Fruit fly (Drosophila melanogaster): ENCODE results near the gene CG5399.

Gene CG5399

dm6 chr3R:15670559-15670958 lies 24.5 kb upstream of the CG5399 start (continued):
- no peak for TF ChIP-seq fd85E (GFP tag; optimal IDR thresholded peaks at IDR 0.05)
- TF ChIP-seq CG9139 (GFP tag; optimal IDR thresholded peaks at IDR 0.05), result no peak
- no peak for TF ChIP-seq CG4318 (GFP tag; optimal IDR thresholded peaks at IDR 0.05)
- no peak for TF ChIP-seq acj6 (GFP tag; optimal IDR thresholded peaks at IDR 0.05)
- no peak for TF ChIP-seq CG8119 (GFP tag; IDR thresholded peaks at IDR 0.05)
- peak; percentile 81 for TF ChIP-seq fkh (GFP tag; optimal IDR thresholded peaks at IDR 0.05)
- no peak for TF ChIP-seq CG10631 (GFP tag; optimal IDR thresholded peaks at IDR 0.05)
- no peak for TF ChIP-seq cyc (GFP tag; optimal IDR thresholded peaks at IDR 0.05)
- no peak for TF ChIP-seq CG8319 (GFP tag; optimal IDR thresholded peaks at IDR 0.05)
- TF ChIP-seq Met (GFP tag; optimal IDR thresholded peaks at IDR 0.05), result peak; percentile 37
- peak; percentile 3 for TF ChIP-seq achi (GFP tag; optimal IDR thresholded peaks at IDR 0.05)
- TF ChIP-seq dsx (GFP tag; optimal IDR thresholded peaks at IDR 0.05; ENCODE audit: poor library complexity, severe bottlenecking), result no peak
- no peak for TF ChIP-seq lz (GFP tag; optimal IDR thresholded peaks at IDR 0.05)
- peak; percentile 0 for TF ChIP-seq CG3919 (GFP tag; optimal IDR thresholded peaks at IDR 0.05)
- TF ChIP-seq salr (GFP tag; optimal IDR thresholded peaks at IDR 0.05), result no peak
- no peak for TF ChIP-seq pdm3 (GFP tag; optimal IDR thresholded peaks at IDR 0.05)
- TF ChIP-seq CG11902 (GFP tag; optimal IDR thresholded peaks at IDR 0.05), result no peak
- peak; percentile 17 for TF ChIP-seq Smox (GFP tag; optimal IDR thresholded peaks at IDR 0.05)
- TF ChIP-seq CG34406 (GFP tag; optimal IDR thresholded peaks at IDR 0.05), result peak; percentile 12
- no peak for TF ChIP-seq CG31627 (GFP tag; optimal IDR thresholded peaks at IDR 0.05)
- TF ChIP-seq spab (GFP tag; optimal IDR thresholded peaks at IDR 0.05), result no peak
- no peak for TF ChIP-seq topi (GFP tag; optimal IDR thresholded peaks at IDR 0.05)
- TF ChIP-seq CG1621 (tag; optimal IDR thresholded peaks at IDR 0.05), result no peak
- TF ChIP-seq CG6854 (GFP tag; optimal IDR thresholded peaks at IDR 0.05), result no peak
- no peak for TF ChIP-seq ss (GFP tag; optimal IDR thresholded peaks at IDR 0.05)
- no peak for TF ChIP-seq CG6792 (GFP tag; optimal IDR thresholded peaks at IDR 0.05)
- TF ChIP-seq OdsH (GFP tag; optimal IDR thresholded peaks at IDR 0.05), result no peak
- no peak for TF ChIP-seq vri (GFP tag; optimal IDR thresholded peaks at IDR 0.05)
- no peak for TF ChIP-seq Eip75B (GFP tag; optimal IDR thresholded peaks at IDR 0.05)
- no peak for TF ChIP-seq Hr4 (GFP tag; optimal IDR thresholded peaks at IDR 0.05)
- TF ChIP-seq CG6163 (GFP tag; IDR thresholded peaks at IDR 0.05), result peak; percentile 49; the same call in 2 of the 3 replicates
- no peak for TF ChIP-seq Hr38 (GFP tag; optimal IDR thresholded peaks at IDR 0.05)
- no peak for TF ChIP-seq dac (GFP tag; optimal IDR thresholded peaks at IDR 0.05)
- no peak for TF ChIP-seq Sox14 (GFP tag; optimal IDR thresholded peaks at IDR 0.05)
- TF ChIP-seq Sox102F (GFP tag; optimal IDR thresholded peaks at IDR 0.05), result peak; percentile 42
- TF ChIP-seq Hr39 (GFP tag; optimal IDR thresholded peaks at IDR 0.05), result no peak
- peak; percentile 38 for TF ChIP-seq esn (GFP tag; optimal IDR thresholded peaks at IDR 0.05)
- no peak for TF ChIP-seq CG3032 (tag; optimal IDR thresholded peaks at IDR 0.05)
- no peak for TF ChIP-seq Lpt (GFP tag; optimal IDR thresholded peaks at IDR 0.05)

- TF ChIP-seq Gug (GFP tag; IDR thresholded peaks at IDR 0.05) (no peak), CG3032 (tag; optimal IDR thresholded peaks at IDR 0.05) (no peak), Hr39 (GFP tag; optimal IDR thresholded peaks at IDR 0.05) (no peak), svp (GFP tag) (no peak), dsx (GFP tag; optimal IDR thresholded peaks at IDR 0.05; ENCODE audit: poor library complexity, severe bottlenecking) (no peak), Smox (GFP tag; optimal IDR thresholded peaks at IDR 0.05) (no peak)
Observed at dm6 chr3R:15672302-15672701, 22.7 kb upstream of the CG5399 start.

dm6 chr3R:15673248-15673647 lies 21.8 kb upstream of the CG5399 start:
- TF ChIP-seq fkh (GFP tag; optimal IDR thresholded peaks at IDR 0.05), result peak; percentile 31
- no peak for TF ChIP-seq CG6854 (GFP tag; optimal IDR thresholded peaks at IDR 0.05)
